Fruit fly (Drosophila melanogaster): ENCODE results near the gene CG14265.
"Not testable (repeated sequence)": the region's sequence is repeated elsewhere in the genome, so short reads cannot be mapped to it uniquely, and the experiment has no call there.

The CG14265 gene

DNA sequence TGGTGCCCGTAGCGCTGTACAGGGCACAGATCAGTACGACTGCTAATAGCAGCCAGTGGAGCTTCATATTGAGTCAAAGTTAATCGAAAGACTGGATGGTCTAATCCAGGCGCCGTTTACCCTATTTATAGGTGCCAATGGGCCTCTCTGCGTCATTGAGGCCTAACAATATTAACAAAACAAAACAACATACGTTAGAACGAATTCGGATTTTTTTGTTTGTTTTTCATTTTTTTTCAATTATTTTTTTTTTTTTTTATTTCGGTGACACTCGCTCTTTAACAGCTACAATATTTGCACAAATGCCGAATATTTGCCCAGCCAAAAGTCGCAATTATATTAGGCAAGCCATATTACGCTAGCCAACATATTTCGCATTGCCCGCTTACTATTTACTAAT is at the start of gene CG14265:
CG14265 (minus strand) TSS at position 101 of the 400 bp plus-strand sequence.
- TF ChIP-seq psq (optimal IDR thresholded peaks at IDR 0.05): no peak
- no peak for TF ChIP-seq usp (GFP tag; optimal IDR thresholded peaks at IDR 0.05)
- no peak for TF ChIP-seq EcR (GFP tag; optimal IDR thresholded peaks at IDR 0.05)
- no peak for TF ChIP-seq Dll (optimal IDR thresholded peaks at IDR 0.05)
- no peak for TF ChIP-seq CG8478 (optimal IDR thresholded peaks at IDR 0.05)
- no peak for TF ChIP-seq pan (optimal IDR thresholded peaks at IDR 0.05)

DNA sequence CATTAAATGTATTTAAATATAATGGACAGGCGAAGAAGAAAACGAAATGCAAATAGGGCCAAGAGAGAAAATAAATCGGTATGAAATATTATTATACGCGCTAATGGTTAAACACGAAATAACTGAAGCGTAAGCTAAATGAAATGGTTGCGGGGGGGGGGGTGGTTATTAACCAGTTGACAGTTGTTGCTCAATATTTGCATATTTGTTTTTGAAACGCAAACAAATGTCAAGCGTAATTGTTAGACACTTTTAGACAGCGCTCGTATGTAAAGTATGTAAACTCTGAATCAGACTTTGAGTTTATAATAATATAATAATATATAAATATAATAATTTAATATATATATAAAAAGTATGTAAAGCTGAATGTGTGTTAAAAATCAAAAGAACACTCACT is 45.5 kb upstream of the CG14265 start:
- TF ChIP-seq pan (optimal IDR thresholded peaks at IDR 0.05) (no peak), CG8478 (optimal IDR thresholded peaks at IDR 0.05) (no peak), psq (optimal IDR thresholded peaks at IDR 0.05) (no peak), EcR (GFP tag; optimal IDR thresholded peaks at IDR 0.05) (no peak), usp (GFP tag; optimal IDR thresholded peaks at IDR 0.05) (no peak), Dll (optimal IDR thresholded peaks at IDR 0.05) (no peak)

DNA sequence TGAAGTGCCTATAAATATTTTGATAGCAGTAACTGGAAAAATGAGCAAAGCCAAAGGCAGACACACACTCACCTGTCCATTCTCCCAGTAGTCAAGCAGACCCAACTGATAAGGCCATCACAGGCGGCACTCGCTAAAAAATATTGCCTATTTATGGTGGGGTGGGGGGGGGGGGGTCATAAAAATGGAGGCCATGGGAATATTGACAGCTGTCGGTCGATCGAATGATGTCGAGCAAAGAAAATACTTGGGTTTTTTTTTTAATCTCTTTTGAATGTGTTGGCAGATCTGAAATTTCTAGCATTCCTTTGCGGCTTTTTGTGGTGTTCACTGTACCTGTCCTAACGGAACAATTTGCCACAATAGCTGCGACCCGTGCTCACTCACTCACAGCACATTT is 37.1 kb upstream of the CG14265 start:
- TF ChIP-seq usp (GFP tag; optimal IDR thresholded peaks at IDR 0.05) (no peak), Dll (optimal IDR thresholded peaks at IDR 0.05) (no peak), pan (optimal IDR thresholded peaks at IDR 0.05) (no peak), psq (optimal IDR thresholded peaks at IDR 0.05) (no peak), CG8478 (optimal IDR thresholded peaks at IDR 0.05) (no peak), EcR (GFP tag; optimal IDR thresholded peaks at IDR 0.05) (no peak)

DNA sequence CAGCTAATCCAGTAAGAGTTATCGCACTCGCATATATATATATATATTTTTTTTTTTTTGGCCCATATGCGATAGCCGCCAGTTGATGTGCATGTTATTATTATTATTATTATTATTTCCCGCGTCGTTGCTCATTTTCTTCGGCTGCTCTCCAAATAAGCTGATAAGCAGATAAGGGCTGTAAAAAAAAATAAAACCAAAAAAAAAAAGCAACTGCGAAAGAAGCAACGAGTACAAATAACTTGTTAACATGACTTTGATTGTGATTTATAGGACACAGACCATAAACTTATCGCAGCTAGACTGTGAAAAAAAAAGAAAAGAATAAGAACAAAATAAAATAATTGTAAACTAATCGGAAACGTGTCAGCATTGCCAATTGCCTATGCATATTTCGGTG is 29.3 kb upstream of the CG14265 start:
- TF ChIP-seq EcR (GFP tag; optimal IDR thresholded peaks at IDR 0.05): no peak
- no peak for TF ChIP-seq Dll (optimal IDR thresholded peaks at IDR 0.05)
- no peak for TF ChIP-seq psq (optimal IDR thresholded peaks at IDR 0.05)
- no peak for TF ChIP-seq pan (optimal IDR thresholded peaks at IDR 0.05)
- no peak for TF ChIP-seq usp (GFP tag; optimal IDR thresholded peaks at IDR 0.05)
- TF ChIP-seq CG8478 (optimal IDR thresholded peaks at IDR 0.05): no peak

DNA sequence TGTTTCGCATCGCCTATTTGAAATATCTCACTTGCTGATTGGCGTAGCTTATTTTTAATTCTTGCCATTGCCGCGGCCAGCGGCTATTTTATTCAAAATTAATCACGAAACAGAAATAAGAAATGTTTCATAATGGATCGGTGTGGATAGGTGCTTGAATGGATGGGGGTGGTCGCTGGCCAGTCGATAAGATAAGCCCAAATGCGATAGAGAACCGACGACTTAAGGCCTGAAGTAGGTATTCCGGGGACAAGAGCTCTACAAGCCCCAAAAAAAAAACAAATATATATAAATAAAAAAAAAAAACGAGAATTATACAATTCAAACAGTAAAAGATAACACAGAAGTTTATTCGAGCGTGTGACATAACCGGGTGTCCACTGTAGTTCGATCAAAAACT is 24.1 kb upstream of the CG14265 start:
- TF ChIP-seq usp (GFP tag; optimal IDR thresholded peaks at IDR 0.05) (no peak), pan (optimal IDR thresholded peaks at IDR 0.05) (no peak), psq (optimal IDR thresholded peaks at IDR 0.05) (no peak), CG8478 (optimal IDR thresholded peaks at IDR 0.05) (no peak), EcR (GFP tag; optimal IDR thresholded peaks at IDR 0.05) (no peak), Dll (optimal IDR thresholded peaks at IDR 0.05) (no peak)

DNA sequence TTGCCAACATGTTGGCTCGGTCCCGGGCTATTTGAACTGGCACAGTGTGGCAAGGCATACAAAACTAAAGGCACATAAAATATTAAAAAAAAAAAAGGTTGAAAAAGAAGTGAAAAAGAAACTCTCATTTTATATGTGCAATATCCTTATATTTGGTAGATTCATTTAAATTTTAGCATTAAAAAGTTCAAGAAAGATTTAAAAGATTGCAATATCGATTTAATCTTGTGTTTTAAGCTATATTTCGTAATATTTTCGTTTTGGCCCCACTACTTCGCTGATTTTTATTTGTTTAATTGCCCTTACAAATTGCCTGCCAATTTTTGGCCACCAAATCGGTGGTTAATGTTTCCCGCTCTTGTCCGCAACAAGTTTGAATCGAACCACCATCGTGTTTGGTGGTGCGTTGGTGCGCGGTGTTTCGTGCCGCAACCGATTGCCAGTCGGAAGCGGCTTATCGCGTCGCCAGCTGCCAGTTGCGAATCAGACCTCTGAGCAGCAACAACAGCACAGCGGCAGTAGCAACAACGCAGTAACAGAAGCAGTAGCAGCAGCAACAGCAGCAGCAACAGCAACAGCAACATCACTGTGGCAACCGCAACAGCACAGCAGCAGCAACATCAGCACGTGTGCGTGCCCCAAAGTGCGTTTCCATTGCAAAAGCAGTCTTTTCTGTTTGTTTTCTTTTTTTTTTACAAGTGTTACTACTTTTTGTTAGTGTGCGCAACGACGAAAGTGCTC is 19.3 kb upstream of the CG14265 start:
- TF ChIP-seq CG8478 (optimal IDR thresholded peaks at IDR 0.05) (no peak), usp (GFP tag; optimal IDR thresholded peaks at IDR 0.05) (no peak), psq (optimal IDR thresholded peaks at IDR 0.05) (no peak), pan (optimal IDR thresholded peaks at IDR 0.05) (no peak), EcR (GFP tag; optimal IDR thresholded peaks at IDR 0.05) (no peak), Dll (optimal IDR thresholded peaks at IDR 0.05) (no peak)

DNA sequence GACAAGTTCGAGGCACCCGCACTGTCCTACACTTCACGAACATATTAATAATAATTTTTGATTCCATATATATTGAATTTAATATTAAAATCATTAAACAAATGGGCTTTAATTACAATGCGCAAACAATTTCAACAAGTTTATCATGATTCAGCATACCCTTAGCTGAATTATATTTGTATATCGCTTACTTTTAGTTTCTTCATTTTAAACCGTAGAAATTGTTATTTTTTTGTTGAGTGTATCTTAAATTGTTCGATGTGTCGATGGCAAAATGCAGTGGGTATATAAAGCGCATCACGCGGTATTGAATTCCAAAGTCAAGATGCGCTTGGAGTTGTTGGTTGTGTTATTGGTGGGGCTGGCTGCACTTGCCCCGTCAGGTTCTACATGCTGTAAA is 13.3 kb upstream of the CG14265 start, which contains the start of gene Sgs4:
Sgs4 (plus strand) TSS at position 301 of the 400 bp plus-strand sequence.
- TF ChIP-seq psq (optimal IDR thresholded peaks at IDR 0.05) (no peak), usp (GFP tag; optimal IDR thresholded peaks at IDR 0.05) (no peak), EcR (GFP tag; optimal IDR thresholded peaks at IDR 0.05) (no peak), Dll (optimal IDR thresholded peaks at IDR 0.05) (no peak), pan (optimal IDR thresholded peaks at IDR 0.05) (no peak), CG8478 (optimal IDR thresholded peaks at IDR 0.05) (no peak)

DNA sequence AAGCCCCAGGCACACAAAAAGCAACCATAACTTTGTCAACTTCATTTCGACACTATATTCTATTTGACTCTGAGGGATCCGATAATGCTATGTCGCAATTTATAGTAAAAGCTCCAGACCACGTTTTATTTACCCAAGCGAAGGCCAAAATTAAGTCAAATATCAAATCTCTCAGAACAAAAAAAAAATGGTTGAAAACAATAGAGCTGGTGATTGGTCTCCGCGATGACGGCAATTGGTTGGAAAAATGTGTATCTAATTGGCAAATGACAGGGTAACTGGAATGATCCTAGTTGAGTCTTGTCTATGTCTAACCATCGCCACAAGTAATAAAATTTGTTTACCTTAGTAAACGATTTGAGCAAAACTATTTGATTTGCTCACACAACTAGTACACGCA is 12.7 kb upstream of the CG14265 start, which contains the start of gene Pig1:
Pig1 (minus strand) TSS at position 101 of the 400 bp plus-strand sequence.
- TF ChIP-seq psq (optimal IDR thresholded peaks at IDR 0.05) (no peak), EcR (GFP tag; optimal IDR thresholded peaks at IDR 0.05) (no peak), Dll (optimal IDR thresholded peaks at IDR 0.05) (no peak), CG8478 (optimal IDR thresholded peaks at IDR 0.05) (no peak), pan (optimal IDR thresholded peaks at IDR 0.05) (no peak), usp (GFP tag; optimal IDR thresholded peaks at IDR 0.05) (no peak)

DNA sequence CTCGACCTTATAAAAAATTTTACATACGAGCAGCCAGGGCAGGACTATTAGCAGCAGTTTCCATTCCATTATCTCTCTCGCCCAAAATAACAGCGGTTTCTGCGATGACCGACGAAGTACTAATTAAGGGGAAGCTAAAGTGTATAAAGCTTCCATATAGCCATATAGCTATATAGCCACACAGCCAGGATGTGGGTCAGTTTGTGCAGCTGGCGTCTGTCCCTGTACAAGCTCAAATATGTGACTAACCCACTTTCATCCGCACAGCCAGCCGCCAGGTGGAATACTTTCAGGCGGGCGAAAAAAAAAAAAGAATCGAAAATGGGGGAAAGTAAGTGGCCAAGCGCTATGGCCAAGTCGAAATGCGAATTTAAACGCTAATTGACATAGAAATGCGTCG is 7.6 kb upstream of the CG14265 start, which contains the start of gene ng4:
ng4 (minus strand) TSS at position 101 of the 400 bp plus-strand sequence.
- TF ChIP-seq pan (optimal IDR thresholded peaks at IDR 0.05): no peak
- no peak for TF ChIP-seq CG8478 (optimal IDR thresholded peaks at IDR 0.05)
- TF ChIP-seq EcR (GFP tag; optimal IDR thresholded peaks at IDR 0.05): no peak
- TF ChIP-seq usp (GFP tag; optimal IDR thresholded peaks at IDR 0.05): no peak
- no peak for TF ChIP-seq Dll (optimal IDR thresholded peaks at IDR 0.05)
- no peak for TF ChIP-seq psq (optimal IDR thresholded peaks at IDR 0.05)

DNA sequence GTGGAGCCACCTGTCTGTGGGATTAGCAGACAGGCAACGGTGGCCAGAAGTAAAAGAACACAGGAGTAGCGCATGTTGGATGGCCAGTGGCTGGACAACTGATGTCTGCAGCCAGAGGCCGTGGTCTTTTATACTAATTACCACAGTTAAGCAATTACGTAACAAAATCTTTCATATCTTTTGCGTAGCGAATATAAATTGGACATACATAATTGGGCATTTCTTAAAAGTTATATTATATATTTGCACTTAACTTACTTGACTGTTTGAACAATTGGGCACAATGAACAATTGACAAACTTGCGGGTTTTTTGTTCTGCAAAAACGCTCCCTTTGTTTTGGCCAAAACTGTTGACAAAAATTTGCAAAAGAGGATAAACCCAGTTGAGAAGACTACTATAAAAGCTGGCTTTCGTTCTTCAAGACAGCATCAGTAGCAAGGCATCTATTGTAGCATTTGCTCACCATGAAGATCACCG is 5.5 kb upstream of the CG14265 start, which contains the start of the genes ng3 and ng1:
ng3 (minus strand) TSS at position 101 of the 479 bp plus-strand sequence.
ng1 (plus strand) TSS at position 429 of the 479 bp plus-strand sequence.
- TF ChIP-seq pan (optimal IDR thresholded peaks at IDR 0.05): no peak
- TF ChIP-seq Dll (optimal IDR thresholded peaks at IDR 0.05): no peak
- TF ChIP-seq EcR (GFP tag; optimal IDR thresholded peaks at IDR 0.05): no peak
- TF ChIP-seq usp (GFP tag; optimal IDR thresholded peaks at IDR 0.05): no peak
- TF ChIP-seq psq (optimal IDR thresholded peaks at IDR 0.05): no peak
- TF ChIP-seq CG8478 (optimal IDR thresholded peaks at IDR 0.05): no peak

DNA sequence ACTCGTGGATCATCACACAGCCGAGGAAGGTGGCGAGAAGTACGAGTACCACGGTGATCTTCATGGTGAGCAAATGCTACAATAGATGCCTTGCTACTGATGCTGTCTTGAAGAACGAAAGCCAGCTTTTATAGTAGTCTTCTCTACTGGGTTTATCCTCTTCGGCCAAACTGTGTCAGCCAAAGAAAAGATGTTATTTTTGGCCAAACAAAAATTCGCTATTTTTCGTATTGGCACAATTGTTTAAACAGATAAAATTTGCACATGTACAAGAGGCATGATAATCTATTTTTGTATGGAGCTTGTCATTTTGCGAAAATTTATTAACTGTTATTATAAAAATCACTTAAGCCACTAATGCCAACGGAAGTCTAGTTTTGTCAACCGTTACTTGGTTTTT is 4.0 kb upstream of the CG14265 start, which contains the start of gene ng2:
ng2 (minus strand) TSS at position 101 of the 400 bp plus-strand sequence.
- TF ChIP-seq pan (optimal IDR thresholded peaks at IDR 0.05); EcR (GFP tag; optimal IDR thresholded peaks at IDR 0.05); psq (optimal IDR thresholded peaks at IDR 0.05): not testable (repeated sequence)

DNA sequence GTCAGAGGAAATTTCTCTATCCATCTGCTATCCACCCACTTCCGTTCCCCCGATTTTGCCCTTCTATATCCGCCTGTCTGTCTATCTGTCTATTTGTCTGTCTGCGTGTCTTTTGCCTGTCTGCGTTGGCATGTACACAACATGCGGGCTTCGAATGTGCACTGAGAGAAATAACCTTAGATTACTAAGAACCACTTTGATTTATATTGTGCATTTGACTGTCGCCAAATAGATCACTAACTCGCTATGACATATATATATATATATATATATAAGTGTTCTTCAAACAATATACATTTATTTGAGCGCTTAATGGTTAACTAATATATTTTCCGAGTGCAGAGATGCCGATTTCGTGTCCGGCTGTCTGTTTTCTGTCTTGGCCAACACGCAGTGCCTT is 2.8 kb downstream of the CG14265 start:
- TF ChIP-seq usp (GFP tag; optimal IDR thresholded peaks at IDR 0.05) (no peak), pan (optimal IDR thresholded peaks at IDR 0.05) (no peak), EcR (GFP tag; optimal IDR thresholded peaks at IDR 0.05) (no peak), Dll (optimal IDR thresholded peaks at IDR 0.05) (no peak), CG8478 (optimal IDR thresholded peaks at IDR 0.05) (no peak), psq (optimal IDR thresholded peaks at IDR 0.05) (no peak)
